Fruit fly (Drosophila melanogaster) Kc167 (cell line): Measurements from ENCODE around the gene CG4278.

Experiments
- Myc ChIP-seq: fragments of >200 bp; optimal IDR thresholded peaks from 2 replicates; lab custom pipeline; 2017; ENCODE audit warnings: missing external identifiers
- Sin3A ChIP-seq: fragments of >200 bp; optimal IDR thresholded peaks from 2 replicates; lab custom pipeline; 2018; ENCODE audit warnings: missing external identifiers
- h ChIP-seq: fragments of >200 bp; optimal IDR thresholded peaks from 3 replicates; lab custom pipeline; 2018; ENCODE audit warnings: missing external identifiers
- psq ChIP-seq: fragments of >200 bp; optimal IDR thresholded peaks from 2 replicates; lab custom pipeline; 2017; ENCODE audit warnings: missing external identifiers
- ttk ChIP-seq: sonication (Bioruptor generic); optimal IDR thresholded peaks from 2 replicates; lab custom pipeline; 2017; ENCODE audit warnings: missing external identifiers

dm6 chr2L:16287006-16287601 is 39.8 kb upstream of the CG4278 start:
- TF ChIP-seq psq (lab: Kevin White, UChicago), result no peak
- TF ChIP-seq h (lab: Kevin White, UChicago), result no peak
- no peak for TF ChIP-seq ttk
- no peak for TF ChIP-seq Myc (lab: Kevin White, UChicago)
- no peak for TF ChIP-seq Sin3A (lab: Kevin White, UChicago)
